Worm (Caenorhabditis elegans) whole organism, L3 larva: ENCODE measurements around the gene W05B10.3.

Source experiments
- ZK546.5 ChIP-seq: sonication (generic microtip); optimal IDR thresholded peaks from 2 replicates; lab custom pipeline; 2017; ENCODE audit warnings: missing biosample characterization, missing genetic modification characterization
- aly-2 ChIP-seq: fragments of 150-350 bp; optimal IDR thresholded peaks from 2 replicates; lab custom pipeline; 2014; ENCODE audit warnings: missing biosample characterization, missing genetic modification characterization
- ama-1 ChIP-seq: fragments of 150-350 bp; optimal IDR thresholded peaks from 2 replicates; lab custom pipeline; 2018
- ceh-16 ChIP-seq: sonication (generic microtip); optimal IDR thresholded peaks from 2 replicates; lab custom pipeline; 2017; ENCODE audit warnings: missing biosample characterization, missing genetic modification characterization
- ceh-28 ChIP-seq: fragments of 150-350 bp; optimal IDR thresholded peaks from 2 replicates; lab custom pipeline; 2014; ENCODE audit warnings: missing biosample characterization, missing genetic modification reagents, missing genetic modification characterization
- ceh-82 ChIP-seq: fragments of 150-350 bp; optimal IDR thresholded peaks from 2 replicates; lab custom pipeline; 2014; ENCODE audit warnings: missing biosample characterization, missing genetic modification characterization
- ceh-9 ChIP-seq: sonication (generic microtip); optimal IDR thresholded peaks from 2 replicates; lab custom pipeline; 2018; ENCODE audit warnings: missing biosample characterization, missing genetic modification characterization
- daf-12 ChIP-seq: fragments of 150-350 bp; optimal IDR thresholded peaks from 2 replicates; lab custom pipeline; 2014; ENCODE audit warnings: missing biosample characterization, missing genetic modification reagents, missing genetic modification characterization
- egl-27 ChIP-seq: sonication (generic microtip); optimal IDR thresholded peaks from 4 replicates; lab custom pipeline; 2017; ENCODE audit warnings: missing biosample characterization, missing genetic modification reagents, missing genetic modification characterization
- egl-5 ChIP-seq: fragments of 150-350 bp; optimal IDR thresholded peaks from 2 replicates; lab custom pipeline; 2017; ENCODE audit warnings: missing biosample characterization, missing genetic modification reagents, missing genetic modification characterization, inconsistent platforms
- elt-2 ChIP-seq: sonication (generic microtip); optimal IDR thresholded peaks from 2 replicates; lab custom pipeline; 2016; ENCODE audit warnings: missing genetic modification reagents, mild to moderate bottlenecking, missing genetic modification characterization, missing compliant biosample characterization
- elt-3 ChIP-seq, 3 experiments: fragments of 150-350 bp in 1 of 3; sonication (generic microtip) in 2 of 3; optimal IDR thresholded peaks; 2 replicates in 2 of 3; 4 replicates in 1 of 3; lab custom pipeline; 2014 to 2017; ENCODE audit warnings: missing biosample characterization in 3 of 3, missing genetic modification characterization in 3 of 3
- eor-1 ChIP-seq, 2 experiments: fragments of 150-350 bp; optimal IDR thresholded peaks; 2 replicates each; lab custom pipeline; 2014 to 2018; ENCODE audit warnings: missing biosample characterization in 2 of 2, missing genetic modification characterization in 2 of 2
- fkh-2 ChIP-seq: fragments of 150-350 bp; optimal IDR thresholded peaks from 2 replicates; lab custom pipeline; 2014; ENCODE audit warnings: missing biosample characterization, missing genetic modification reagents, missing genetic modification characterization
- fos-1 ChIP-seq: fragments of 150-350 bp; optimal IDR thresholded peaks from 2 replicates; lab custom pipeline; 2014; ENCODE audit warnings: missing biosample characterization, missing genetic modification characterization
- hmg-11 ChIP-seq: sonication (generic microtip); optimal IDR thresholded peaks from 2 replicates; lab custom pipeline; 2016; ENCODE audit warnings: missing genetic modification characterization, missing compliant biosample characterization
- jun-1 ChIP-seq: fragments of 150-350 bp; optimal IDR thresholded peaks from 2 replicates; lab custom pipeline; 2014; ENCODE audit warnings: missing biosample characterization, missing genetic modification reagents, missing genetic modification characterization
- lin-15B ChIP-seq: fragments of 150-350 bp; optimal IDR thresholded peaks from 2 replicates; lab custom pipeline; 2014; ENCODE audit warnings: missing biosample characterization, missing genetic modification characterization
- lin-39 ChIP-seq: fragments of 150-350 bp; optimal IDR thresholded peaks from 2 replicates; lab custom pipeline; 2018; ENCODE audit warnings: missing biosample characterization, missing genetic modification reagents, missing genetic modification characterization
- mml-1 ChIP-seq: fragments of 150-350 bp; sonication (generic microtip); optimal IDR thresholded peaks from 3 replicates; lab custom pipeline; 2014; ENCODE audit warnings: missing biosample characterization, missing genetic modification characterization
- nfya-1 ChIP-seq: sonication (generic microtip); optimal IDR thresholded peaks from 2 replicates; lab custom pipeline; 2017; ENCODE audit warnings: missing genetic modification characterization, mild to moderate bottlenecking, missing compliant biosample characterization, antibody characterized with exemption, moderate library complexity; ENCODE audit not compliant: insufficient read depth
- nhr-11 ChIP-seq: fragments of 150-350 bp; optimal IDR thresholded peaks from 2 replicates; lab custom pipeline; 2014; ENCODE audit warnings: missing biosample characterization, missing genetic modification characterization
- nhr-23 ChIP-seq: fragments of 150-350 bp; optimal IDR thresholded peaks from 2 replicates; lab custom pipeline; 2014; ENCODE audit warnings: missing biosample characterization, missing genetic modification reagents, missing genetic modification characterization
- nhr-28 ChIP-seq: fragments of 150-350 bp; optimal IDR thresholded peaks from 2 replicates; lab custom pipeline; 2014; ENCODE audit warnings: missing biosample characterization, missing genetic modification characterization
- nhr-67 ChIP-seq: fragments of 150-350 bp; optimal IDR thresholded peaks from 2 replicates; lab custom pipeline; 2014; ENCODE audit warnings: missing biosample characterization, missing genetic modification characterization
- nhr-77 ChIP-seq: fragments of 150-350 bp; optimal IDR thresholded peaks from 2 replicates; lab custom pipeline; 2014; ENCODE audit warnings: missing biosample characterization, missing genetic modification characterization
- pha-4 ChIP-seq: fragments of 150-350 bp; optimal IDR thresholded peaks from 2 replicates; lab custom pipeline; 2014; ENCODE audit warnings: missing biosample characterization, missing genetic modification reagents, missing genetic modification characterization
- pqm-1 ChIP-seq: fragments of 150-350 bp; optimal IDR thresholded peaks from 2 replicates; lab custom pipeline; 2017; ENCODE audit warnings: missing biosample characterization, missing genetic modification characterization, inconsistent platforms
- sea-2 ChIP-seq: fragments of 150-350 bp; sonication (generic microtip); optimal IDR thresholded peaks from 4 replicates; lab custom pipeline; 2014; ENCODE audit warnings: missing biosample characterization, missing genetic modification reagents, missing genetic modification characterization
- skn-1 ChIP-seq: fragments of 150-350 bp; optimal IDR thresholded peaks from 2 replicates; lab custom pipeline; 2014; ENCODE audit warnings: missing biosample characterization, missing genetic modification characterization
- snpc-4 ChIP-seq: fragments of 150-350 bp; optimal IDR thresholded peaks from 2 replicates; lab custom pipeline; 2014; ENCODE audit warnings: missing biosample characterization, missing genetic modification characterization
- tbx-2 ChIP-seq: sonication (generic microtip); optimal IDR thresholded peaks from 2 replicates; lab custom pipeline; 2016; ENCODE audit warnings: mild to moderate bottlenecking, missing genetic modification characterization, missing compliant biosample characterization
- unc-39 ChIP-seq: sonication (generic microtip); optimal IDR thresholded peaks from 4 replicates; lab custom pipeline; 2017; ENCODE audit warnings: missing biosample characterization, missing genetic modification characterization
- unc-62 ChIP-seq: fragments of 150-350 bp; sonication (generic microtip); optimal IDR thresholded peaks from 4 replicates; lab custom pipeline; 2014; ENCODE audit warnings: missing biosample characterization, missing genetic modification reagents, missing genetic modification characterization
- zag-1 ChIP-seq: fragments of 150-350 bp; optimal IDR thresholded peaks from 2 replicates; lab custom pipeline; 2014; ENCODE audit warnings: missing biosample characterization, missing genetic modification characterization
- ztf-11 ChIP-seq: fragments of 150-350 bp; optimal IDR thresholded peaks from 2 replicates; lab custom pipeline; 2014; ENCODE audit warnings: missing biosample characterization, missing genetic modification characterization

W05B10.3 gene

DNA sequence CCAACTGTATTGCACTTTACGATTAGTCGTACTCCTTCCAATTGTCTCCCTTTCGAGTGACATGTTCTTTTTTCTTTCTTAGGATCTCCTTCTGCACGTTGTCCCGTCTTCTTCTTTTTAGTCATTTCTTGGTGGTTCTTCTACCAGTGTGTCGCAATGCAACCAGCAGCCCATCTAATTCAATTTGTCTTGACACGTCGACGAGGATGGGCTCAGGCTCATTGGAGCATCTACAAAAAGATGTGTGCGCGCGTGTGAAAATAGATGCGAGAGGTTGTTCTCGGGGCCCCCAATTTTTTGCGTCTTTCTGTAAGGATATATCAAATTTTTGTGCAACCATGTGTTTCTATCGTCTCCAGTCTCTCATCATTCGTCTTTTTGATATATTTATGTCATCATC, 40.1 kb upstream of the W05B10.3 start:
- TF ChIP-seq aly-2 (tag; lab: Kevin White, UChicago) (no peak), nhr-77 (tag; lab: Kevin White, UChicago) (no peak), ceh-82 (tag; lab: Kevin White, UChicago) (no peak), mml-1 (tag; lab: Kevin White, UChicago) (no peak), ztf-11 (no peak), nhr-67 (tag; lab: Kevin White, UChicago) (no peak), sea-2 (GFP tag; lab: Kevin White, UChicago) (no peak), ZK546.5 (tag; lab: Kevin White, UChicago) (no peak), egl-27 (tag; lab: Kevin White, UChicago) (no peak), snpc-4 (no peak), fkh-2 (tag; lab: Kevin White, UChicago) (no peak), nhr-11 (no peak), lin-15B (tag; lab: Kevin White, UChicago) (no peak), ceh-9 (tag; lab: Kevin White, UChicago) (no peak), nfya-1 (tag; lab: Kevin White, UChicago) (no peak), jun-1 (tag; lab: Kevin White, UChicago) (no peak)
- TF ChIP-seq, all 47 proteins: peak for 0

DNA sequence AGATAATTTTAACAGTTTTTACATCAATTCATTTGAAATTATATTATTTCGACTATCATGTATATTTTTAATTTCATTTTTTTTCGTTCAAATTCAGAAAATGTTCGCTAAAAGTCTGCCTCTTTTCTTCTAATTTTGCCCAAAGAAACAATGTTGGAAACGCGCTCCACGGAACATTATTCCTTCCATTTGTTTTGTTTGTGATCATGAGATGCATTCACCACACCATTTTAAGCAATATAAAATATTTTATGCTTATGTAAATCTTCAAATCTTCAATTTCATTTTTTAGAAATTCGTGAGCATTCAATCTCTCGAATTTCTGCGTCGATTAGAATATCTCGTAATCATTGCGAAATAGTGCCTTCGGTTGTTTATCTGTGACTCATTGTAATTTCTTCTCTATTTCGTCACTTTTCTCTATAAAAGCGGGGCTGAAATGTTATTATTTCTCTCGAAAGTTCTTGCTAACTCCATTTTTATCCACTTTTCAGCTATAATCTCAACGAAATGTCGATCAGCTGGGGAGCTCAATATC, 35.9 kb upstream of the W05B10.3 start, which contains the start of gene istr-1:
istr-1 (plus strand) TSS at position 495 of the 538 bp plus-strand sequence.
- TF ChIP-seq aly-2 (tag; lab: Kevin White, UChicago) (no peak), ceh-28 (tag; lab: Kevin White, UChicago) (no peak), snpc-4 (peak; percentile 17), jun-1 (tag; lab: Kevin White, UChicago) (peak; percentile 16), ama-1 (lab: Kevin White, UChicago) (no peak), elt-3 (tag; optimal IDR thresholded peaks at IDR 0.05; lab: Kevin White, UChicago) (no peak), pha-4 (peak; percentile 36), fos-1 (tag; lab: Kevin White, UChicago) (no peak), nhr-23 (no peak), nfya-1 (tag; lab: Kevin White, UChicago) (peak; percentile 34), hmg-11 (tag; lab: Kevin White, UChicago) (peak; percentile 22), lin-15B (tag; lab: Kevin White, UChicago) (peak; percentile 51), skn-1 (no peak)
- TF ChIP-seq, all 47 proteins: peak for 6

ce11 chrV:12696790-12697189, 35.3 kb upstream of the W05B10.3 start:
- TF ChIP-seq nhr-23 (no peak), lin-39 (tag; lab: Kevin White, UChicago) (no peak), daf-12 (no peak), ZK546.5 (tag; lab: Kevin White, UChicago) (no peak), nhr-11 (no peak), nhr-67 (tag; lab: Kevin White, UChicago) (no peak), eor-1 (tag; optimal IDR thresholded peaks at IDR 0.05; lab: Kevin White, UChicago) (no peak), skn-1 (no peak), ceh-9 (tag; lab: Kevin White, UChicago) (no peak), unc-39 (tag; lab: Kevin White, UChicago) (no peak), sea-2 (GFP tag; lab: Kevin White, UChicago) (no peak), hmg-11 (tag; lab: Kevin White, UChicago) (no peak), ceh-28 (tag; lab: Kevin White, UChicago) (no peak), nhr-28 (tag; lab: Kevin White, UChicago) (no peak), pqm-1 (no peak), elt-3 (tag; optimal IDR thresholded peaks at IDR 0.05; lab: Kevin White, UChicago) (no peak), egl-5 (no peak), pha-4 (no peak), elt-2 (tag; lab: Kevin White, UChicago) (no peak), jun-1 (tag; lab: Kevin White, UChicago) (no peak)

- TF ChIP-seq nhr-23 (no peak), hmg-11 (tag; lab: Kevin White, UChicago) (peak; percentile 3)
Observed at ce11 chrV:12695968-12696367, 34.4 kb upstream of the W05B10.3 start, which contains the start of gene K10C8.4. TSS of gene K10C8.4 (plus strand) at chrV:12696268.

DNA sequence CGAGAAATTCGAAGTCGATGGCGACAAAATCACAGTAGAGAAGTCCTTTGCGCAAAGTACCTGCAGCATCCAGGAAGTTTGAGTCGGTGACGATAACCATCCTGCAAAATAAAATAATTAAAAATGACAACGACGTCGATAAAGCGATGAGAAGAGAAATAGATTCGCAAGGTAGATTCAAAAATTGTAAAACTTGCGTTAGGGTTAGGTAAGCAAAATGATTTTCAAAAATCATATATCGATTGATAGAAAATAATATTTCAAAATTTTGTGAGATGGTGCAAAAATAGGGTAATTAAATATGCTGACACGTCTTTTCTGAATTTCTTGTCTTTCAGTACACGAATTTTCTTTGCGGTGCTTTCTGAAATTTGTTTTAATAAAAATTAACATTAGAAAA, 33.6 kb upstream of the W05B10.3 start, which contains the start of gene parn-1:
parn-1 (minus strand) TSS at position 101 of the 400 bp plus-strand sequence.
- TF ChIP-seq zag-1 (tag; lab: Kevin White, UChicago) (no peak), unc-62 (GFP tag; lab: Kevin White, UChicago) (no peak), eor-1 (tag; optimal IDR thresholded peaks at IDR 0.05; lab: Kevin White, UChicago) (no peak), fkh-2 (tag; lab: Kevin White, UChicago) (no peak), lin-39 (tag; lab: Kevin White, UChicago) (no peak), ceh-82 (tag; lab: Kevin White, UChicago) (no peak), nfya-1 (tag; lab: Kevin White, UChicago) (no peak), fos-1 (tag; lab: Kevin White, UChicago) (no peak), sea-2 (GFP tag; lab: Kevin White, UChicago) (no peak), hmg-11 (tag; lab: Kevin White, UChicago) (no peak), ceh-16 (tag; lab: Kevin White, UChicago) (no peak), tbx-2 (tag; lab: Kevin White, UChicago) (no peak), nhr-11 (no peak), nhr-67 (tag; lab: Kevin White, UChicago) (no peak), nhr-77 (tag; lab: Kevin White, UChicago) (no peak)
